Fruit fly (Drosophila melanogaster): ENCODE measurements around the gene CG31626.

The CG31626 gene

dm6 chr2L:21250519-21251336, 14.2 kb upstream of the CG31626 start (continued):
- TF ChIP-seq CG7271 (tag; optimal IDR thresholded peaks at IDR 0.05) (no peak), fd3F (GFP tag; optimal IDR thresholded peaks at IDR 0.05) (no peak), CG15601 (tag; optimal IDR thresholded peaks at IDR 0.05) (no peak), repo (GFP tag; optimal IDR thresholded peaks at IDR 0.05) (no peak), bbx (GFP tag; IDR thresholded peaks at IDR 0.05; ENCODE audit: partially characterized antibody) (0 out of 2 replicates have a peak, but pooled peaks have one; percentile 26), CG18011 (GFP tag; optimal IDR thresholded peaks at IDR 0.05) (no peak), eve (GFP tag; optimal IDR thresholded peaks at IDR 0.05) (no peak), Bdp1 (GFP tag; optimal IDR thresholded peaks at IDR 0.05) (no peak), peb (GFP tag; IDR thresholded peaks at IDR 0.05) (no peak), NFAT (GFP tag; IDR thresholded peaks at IDR 0.05) (no peak), CG3847 (GFP tag; IDR thresholded peaks at IDR 0.05) (no peak), otp (GFP tag; IDR thresholded peaks at IDR 0.05) (no peak), CG4282 (GFP tag; optimal IDR thresholded peaks at IDR 0.05) (no peak), CrebB (tag; optimal IDR thresholded peaks at IDR 0.05) (no peak), en (GFP tag; optimal IDR thresholded peaks at IDR 0.05) (no peak), tio (GFP tag; optimal IDR thresholded peaks at IDR 0.05) (no peak), CG12236 (GFP tag; optimal IDR thresholded peaks at IDR 0.05) (no peak), CG1529 (GFP tag; optimal IDR thresholded peaks at IDR 0.05) (no peak), ci (GFP tag; IDR thresholded peaks at IDR 0.05) (peak; percentile 9; the same call in 1 of the 3 replicates), CG18599 (GFP tag; optimal IDR thresholded peaks at IDR 0.05) (peak; percentile 20), so (GFP tag; IDR thresholded peaks at IDR 0.05) (no peak; the same call in 2 of the 3 replicates), CG14014 (GFP tag; IDR thresholded peaks at IDR 0.05) (0 out of 2 replicates have a peak, but pooled peaks have one; percentile 17), CG3726 (GFP tag; IDR thresholded peaks at IDR 0.05) (no peak), pho (GFP tag; optimal IDR thresholded peaks at IDR 0.05) (no peak), MESR4 (GFP tag; optimal IDR thresholded peaks at IDR 0.05) (no peak), CG10366 (GFP tag; IDR thresholded peaks at IDR 0.05) (no peak), CG9437 (GFP tag; optimal IDR thresholded peaks at IDR 0.05) (no peak), CG8281 (tag; optimal IDR thresholded peaks at IDR 0.05) (no peak), CG6175 (GFP tag; IDR thresholded peaks at IDR 0.05) (no peak), Hand (GFP tag; optimal IDR thresholded peaks at IDR 0.05) (no peak), CG11504 (tag; optimal IDR thresholded peaks at IDR 0.05) (peak; percentile 5), CG2712 (tag; optimal IDR thresholded peaks at IDR 0.05) (no peak), CG16813 (GFP tag; IDR thresholded peaks at IDR 0.05; ENCODE audit: partially characterized antibody) (no peak), eyg (GFP tag; optimal IDR thresholded peaks at IDR 0.05) (no peak), cwo (GFP tag; optimal IDR thresholded peaks at IDR 0.05) (no peak), Atf-2 (GFP tag; optimal IDR thresholded peaks at IDR 0.05) (no peak), Tbp (GFP tag; optimal IDR thresholded peaks at IDR 0.05) (no peak), CG2889 (GFP tag; IDR thresholded peaks at IDR 0.05) (no peak), CG10267 (tag; optimal IDR thresholded peaks at IDR 0.05) (no peak), fd96Cb (tag; optimal IDR thresholded peaks at IDR 0.05) (no peak), tna (GFP tag; IDR thresholded peaks at IDR 0.05; ENCODE audit: partially characterized antibody) (0 out of 2 replicates have a peak, but pooled peaks have one; percentile 20), ro (GFP tag; IDR thresholded peaks at IDR 0.05) (no peak), psq (GFP tag; optimal IDR thresholded peaks at IDR 0.05) (peak; percentile 69), CG10274 (GFP tag; optimal IDR thresholded peaks at IDR 0.05) (no peak), pnt (GFP tag; optimal IDR thresholded peaks at IDR 0.05) (no peak), CG18764 (GFP tag; optimal IDR thresholded peaks at IDR 0.05) (no peak), nerfin-1 (tag; optimal IDR thresholded peaks at IDR 0.05) (peak; percentile 8), lab (GFP tag; optimal IDR thresholded peaks at IDR 0.05) (peak; percentile 31), Atf3 (GFP tag; optimal IDR thresholded peaks at IDR 0.05) (no peak)

Measured in whole organism, embryonic.